Worm (Caenorhabditis elegans) whole organism, L3 larva: ENCODE measurements around the gene C02F5.14.

ENCODE experiments used
- ama-1 ChIP-seq: fragments of 150-350 bp; optimal IDR thresholded peaks from 2 replicates; lab custom pipeline; 2018
- elt-1 ChIP-seq: fragments of 150-350 bp; optimal IDR thresholded peaks from 2 replicates; lab custom pipeline; 2014; ENCODE audit warnings: missing biosample characterization, missing genetic modification characterization
- fkh-10 ChIP-seq: sonication (generic microtip); optimal IDR thresholded peaks from 2 replicates; lab custom pipeline; 2017; ENCODE audit warnings: missing biosample characterization, missing genetic modification reagents, missing genetic modification characterization
- fkh-2 ChIP-seq: fragments of 150-350 bp; optimal IDR thresholded peaks from 2 replicates; lab custom pipeline; 2014; ENCODE audit warnings: missing biosample characterization, missing genetic modification reagents, missing genetic modification characterization
- mdl-1 ChIP-seq: fragments of 150-350 bp; optimal IDR thresholded peaks from 2 replicates; lab custom pipeline; 2014; ENCODE audit warnings: missing biosample characterization, missing genetic modification characterization
- nfya-1 ChIP-seq: sonication (generic microtip); optimal IDR thresholded peaks from 2 replicates; lab custom pipeline; 2017; ENCODE audit warnings: missing genetic modification characterization, mild to moderate bottlenecking, missing compliant biosample characterization, antibody characterized with exemption, moderate library complexity; ENCODE audit not compliant: insufficient read depth
- nhr-237 ChIP-seq: fragments of 150-350 bp; optimal IDR thresholded peaks from 2 replicates; lab custom pipeline; 2014; ENCODE audit warnings: missing biosample characterization, missing genetic modification characterization
- nhr-28 ChIP-seq: fragments of 150-350 bp; optimal IDR thresholded peaks from 2 replicates; lab custom pipeline; 2014; ENCODE audit warnings: missing biosample characterization, missing genetic modification characterization
- nhr-43 ChIP-seq: sonication (generic microtip); optimal IDR thresholded peaks from 2 replicates; lab custom pipeline; 2016; ENCODE audit warnings: mild to moderate bottlenecking, missing genetic modification characterization, missing compliant biosample characterization; ENCODE audit not compliant: poor library complexity, severe bottlenecking
- snpc-4 ChIP-seq: fragments of 150-350 bp; optimal IDR thresholded peaks from 2 replicates; lab custom pipeline; 2014; ENCODE audit warnings: missing biosample characterization, missing genetic modification characterization
- unc-62 ChIP-seq: fragments of 150-350 bp; sonication (generic microtip); optimal IDR thresholded peaks from 4 replicates; lab custom pipeline; 2014; ENCODE audit warnings: missing biosample characterization, missing genetic modification reagents, missing genetic modification characterization
- zag-1 ChIP-seq: fragments of 150-350 bp; optimal IDR thresholded peaks from 2 replicates; lab custom pipeline; 2014; ENCODE audit warnings: missing biosample characterization, missing genetic modification characterization
- ztf-4 ChIP-seq: fragments of 150-350 bp; optimal IDR thresholded peaks from 2 replicates; lab custom pipeline; 2014; ENCODE audit warnings: missing biosample characterization, missing genetic modification characterization

ce11 chrIII:8216224-8216623 lies 19.1 kb downstream of the C02F5.14 start, which contains the start of gene unc-86:
- no peak for TF ChIP-seq nhr-28 (tag; lab: Kevin White, UChicago)
- TF ChIP-seq ama-1 = no peak
- TF ChIP-seq snpc-4 (tag; lab: Kevin White, UChicago) = no peak
- TF ChIP-seq nhr-237 = no peak
- TF ChIP-seq ztf-4 (tag; lab: Kevin White, UChicago) = no peak
- TF ChIP-seq zag-1 (tag; lab: Kevin White, UChicago) = no peak
- no peak for TF ChIP-seq fkh-10 (GFP tag; lab: Kevin White, UChicago)
- TF ChIP-seq mdl-1 (tag; lab: Kevin White, UChicago) = no peak
- no peak for TF ChIP-seq nhr-43 (tag; lab: Kevin White, UChicago)
- TF ChIP-seq elt-1 (tag; lab: Kevin White, UChicago) = no peak
- TF ChIP-seq fkh-2 (tag; lab: Kevin White, UChicago) = no peak
- no peak for TF ChIP-seq unc-62
- TF ChIP-seq nfya-1 = peak; percentile 67
